Fruit fly (Drosophila melanogaster): ENCODE results near the gene CG32365.

CG32365 gene

dm6 chr3L:7883298-7883697, 14.5 kb downstream of the CG32365 start (continued):
- TF ChIP-seq CG11696 (GFP tag; IDR thresholded peaks at IDR 0.05) = no peak

- TF ChIP-seq dati (GFP tag; IDR thresholded peaks at IDR 0.05) (no peak), CG4360 (GFP tag; IDR thresholded peaks at IDR 0.05) (peak; percentile 88), Dfd (GFP tag; optimal IDR thresholded peaks at IDR 0.05) (peak in 1 of 2 experiments; percentile 28)
Observed at dm6 chr3L:7889976-7890375, 21.1 kb downstream of the CG32365 start.

dm6 chr3L:7890567-7890966, 21.7 kb downstream of the CG32365 start:
- TF ChIP-seq Xrp1 (GFP tag; IDR thresholded peaks at IDR 0.05) (peak; percentile 42; the same call in 1 of the 2 replicates), zfh1 (GFP tag; IDR thresholded peaks at IDR 0.05) (0 out of 3 replicates have a peak, but pooled peaks have one; percentile 38), CG32532 (GFP tag; IDR thresholded peaks at IDR 0.05) (no peak), CG43689 (GFP tag; IDR thresholded peaks at IDR 0.05) (no peak), CG18262 (tag; optimal IDR thresholded peaks at IDR 0.05) (peak; percentile 54), CG8359 (GFP tag; optimal IDR thresholded peaks at IDR 0.05; ENCODE audit: borderline replicate concordance) (no peak), CG9727 (GFP tag; optimal IDR thresholded peaks at IDR 0.05) (peak; percentile 1), CG2712 (tag; optimal IDR thresholded peaks at IDR 0.05) (peak; percentile 58), Rfx (GFP tag; IDR thresholded peaks at IDR 0.05) (no peak), CG11398 (GFP tag; optimal IDR thresholded peaks at IDR 0.05) (no peak), sens (GFP tag) (peak; percentile 8)

- TF ChIP-seq Ets65A (GFP tag) (peak; percentile 94), esg (GFP tag; conservative IDR thresholded peaks at IDR 0.05) (no peak), CG7745 (tag; optimal IDR thresholded peaks at IDR 0.05) (no peak)
Observed at dm6 chr3L:7893840-7894239, 25.0 kb downstream of the CG32365 start.

dm6 chr3L:7894580-7894979, 25.7 kb downstream of the CG32365 start, which contains the start of gene eIF4E5:
Gene eIF4E5 (plus strand): TSS chr3L:7894880.
- TF ChIP-seq nerfin-2 (GFP tag; IDR thresholded peaks at IDR 0.05; ENCODE audit: partially characterized antibody) (no peak), CG8290 (GFP tag; optimal IDR thresholded peaks at IDR 0.05) (no peak), CG8290 (tag; optimal IDR thresholded peaks at IDR 0.05) (no peak), maf-S (GFP tag; optimal IDR thresholded peaks at IDR 0.05) (no peak), fd102C (GFP tag; optimal IDR thresholded peaks at IDR 0.05) (no peak), CG7271 (tag; optimal IDR thresholded peaks at IDR 0.05) (no peak), Kr (GFP tag; optimal IDR thresholded peaks at IDR 0.05) (no peak), TFAM (GFP tag; optimal IDR thresholded peaks at IDR 0.05) (no peak), CG11398 (GFP tag; optimal IDR thresholded peaks at IDR 0.05) (no peak), CHES-1-like (GFP tag; optimal IDR thresholded peaks at IDR 0.05) (no peak), tap (tag; optimal IDR thresholded peaks at IDR 0.05) (no peak), gt (GFP tag; IDR thresholded peaks at IDR 0.05) (no peak), h (optimal IDR thresholded peaks at IDR 0.05) (no peak)

dm6 chr3L:7903489-7904150, 34.8 kb downstream of the CG32365 start:
- TF ChIP-seq Usf (GFP tag; optimal IDR thresholded peaks at IDR 0.05) (peak; percentile 62), ap (GFP tag; IDR thresholded peaks at IDR 0.05) (peak; percentile 80), Scr (GFP tag; IDR thresholded peaks at IDR 0.05; ENCODE audit: partially characterized antibody) (no peak), vfl (GFP tag; optimal IDR thresholded peaks at IDR 0.05) (no peak), CG2875 (GFP tag; optimal IDR thresholded peaks at IDR 0.05) (peak; percentile 84), ttk (GFP tag; IDR thresholded peaks at IDR 0.05) (peak; percentile 88), rib (GFP tag; IDR thresholded peaks at IDR 0.05) (no peak; the same call in 1 of the 2 replicates), eyg (GFP tag; optimal IDR thresholded peaks at IDR 0.05) (peak; percentile 72), tap (tag; optimal IDR thresholded peaks at IDR 0.05) (peak; percentile 88), CG11247 (GFP tag; IDR thresholded peaks at IDR 0.05) (peak; percentile 70), CG1647 (GFP tag; optimal IDR thresholded peaks at IDR 0.05) (peak; percentile 60), CG13894 (tag; optimal IDR thresholded peaks at IDR 0.05) (no peak), Ssrp (tag; optimal IDR thresholded peaks at IDR 0.05) (peak; percentile 88), Pdp1 (GFP tag; optimal IDR thresholded peaks at IDR 0.05) (peak; percentile 77 to 83), H15 (GFP tag; IDR thresholded peaks at IDR 0.05) (peak; percentile 78), nerfin-2 (GFP tag; IDR thresholded peaks at IDR 0.05; ENCODE audit: partially characterized antibody) (no peak)

All from whole organism, embryonic.